Fruit fly (Drosophila melanogaster) whole organism, embryonic: Measurements from ENCODE around the gene CG15375.
A peak's percentile ranks its signal among the peaks of the same experiment; 100 is the strongest.

Experiments used
- CG11456 ChIP-seq: fragments of 200-800 bp; sonication (Bioruptor generic); IDR thresholded peaks from 3 replicates; pipeline ENCODE4 v1.3.6; 2022; ENCODE audit warnings: missing biosample characterization, missing genetic modification characterization
- CG11504 ChIP-seq: fragments of 200-800 bp; sonication (Bioruptor generic); optimal IDR thresholded peaks from 3 replicates; lab custom pipeline; 2019; ENCODE audit warnings: missing biosample characterization, mild to moderate bottlenecking, missing genetic modification characterization, moderate library complexity
- CG11695 ChIP-seq: fragments of 200-800 bp; sonication (Bioruptor generic); IDR thresholded peaks from 3 replicates; pipeline ENCODE4 v1.3.6; 2022; ENCODE audit warnings: missing biosample characterization, missing genetic modification characterization
- CG14667 ChIP-seq: fragments of 200-800 bp; sonication (Bioruptor generic); IDR thresholded peaks from 2 replicates; pipeline ENCODE4 v1.3.6; 2022; ENCODE audit warnings: missing biosample characterization, missing genetic modification characterization
- CG15479 ChIP-seq: fragments of 200-800 bp; sonication (Bioruptor generic); optimal IDR thresholded peaks from 3 replicates; lab custom pipeline; 2019; ENCODE audit warnings: missing biosample characterization, mild to moderate bottlenecking, missing genetic modification characterization, moderate library complexity
- CG1603 ChIP-seq: fragments of 200-800 bp; sonication (Bioruptor generic); optimal IDR thresholded peaks from 2 replicates; lab custom pipeline; 2019; ENCODE audit warnings: missing biosample characterization, mild to moderate bottlenecking, missing genetic modification characterization, moderate library complexity
- CG18262 ChIP-seq: fragments of 200-800 bp; optimal IDR thresholded peaks from 3 replicates; lab custom pipeline; 2019; ENCODE audit warnings: missing biosample characterization, mild to moderate bottlenecking, missing genetic modification characterization, moderate library complexity
- CG3163 ChIP-seq: fragments of 200-800 bp; sonication (Bioruptor generic); optimal IDR thresholded peaks from 3 replicates; lab custom pipeline; 2016; ENCODE audit warnings: missing biosample characterization, missing genetic modification characterization
- CG3838 ChIP-seq: fragments of 200-800 bp; sonication (Bioruptor generic); optimal IDR thresholded peaks from 3 replicates; lab custom pipeline; 2016; ENCODE audit warnings: missing biosample characterization, missing genetic modification characterization
- CG4328 ChIP-seq: fragments of 200-800 bp; sonication (Bioruptor generic); optimal IDR thresholded peaks from 3 replicates; lab custom pipeline; 2017; ENCODE audit warnings: missing biosample characterization, missing genetic modification reagents, missing genetic modification characterization
- CG4404 ChIP-seq: fragments of 200-800 bp; sonication (Bioruptor generic); IDR thresholded peaks from 2 replicates; pipeline ENCODE4 v1.3.6; 2022; ENCODE audit warnings: missing biosample characterization, missing genetic modification characterization
- CG6254 ChIP-seq: fragments of 200-800 bp; sonication (Bioruptor generic); optimal IDR thresholded peaks from 3 replicates; lab custom pipeline; 2017; ENCODE audit warnings: mild to moderate bottlenecking, missing biosample characterization, missing genetic modification reagents, missing genetic modification characterization
- CG6272 ChIP-seq: fragments of 200-800 bp; sonication (Bioruptor generic); IDR thresholded peaks from 2 replicates; pipeline ENCODE4 v1.3.6; 2022; ENCODE audit warnings: missing biosample characterization, missing genetic modification characterization
- CG6689 ChIP-seq: fragments of 200-800 bp; sonication (Bioruptor generic); IDR thresholded peaks from 2 replicates; pipeline ENCODE4 v1.3.6; 2022; ENCODE audit warnings: missing biosample characterization, missing genetic modification characterization
- CG6765 ChIP-seq: fragments of 200-800 bp; sonication (Bioruptor generic); optimal IDR thresholded peaks from 3 replicates; lab custom pipeline; 2017; ENCODE audit warnings: missing biosample characterization, mild to moderate bottlenecking, missing genetic modification characterization
- CG7745 ChIP-seq: fragments of 200-800 bp; sonication (Bioruptor generic); optimal IDR thresholded peaks from 2 replicates; lab custom pipeline; 2018; ENCODE audit warnings: missing biosample characterization, mild to moderate bottlenecking, missing genetic modification characterization, moderate library complexity
- CG9215 ChIP-seq: fragments of 200-800 bp; sonication (Bioruptor generic); IDR thresholded peaks from 2 replicates; pipeline ENCODE4 v1.3.6; 2022; ENCODE audit warnings: missing biosample characterization, missing genetic modification characterization
- CG9797 ChIP-seq: fragments of 200-800 bp; sonication (Bioruptor generic); optimal IDR thresholded peaks from 3 replicates; lab custom pipeline; 2018; ENCODE audit warnings: missing biosample characterization, mild to moderate bottlenecking, missing genetic modification characterization
- Dfd ChIP-seq, 2 experiments: fragments of >200 bp; optimal IDR thresholded peaks; 2 replicates each; lab custom pipeline; 2017; ENCODE audit warnings: missing biosample characterization in 2 of 2, missing genetic modification characterization in 2 of 2
- Dip2 ChIP-seq: fragments of 200-800 bp; sonication (Bioruptor generic); IDR thresholded peaks from 2 replicates; pipeline ENCODE4 v1.3.6; 2022; ENCODE audit warnings: missing biosample characterization, missing genetic modification characterization
- E2f1 ChIP-seq: fragments of 200-800 bp; sonication (Bioruptor generic); IDR thresholded peaks from 2 replicates; pipeline ENCODE4 v1.3.6; 2022; ENCODE audit warnings: missing biosample characterization, missing genetic modification characterization
- HLH54F ChIP-seq: fragments of 200-800 bp; sonication (Bioruptor generic); optimal IDR thresholded peaks from 3 replicates; lab custom pipeline; 2016; ENCODE audit warnings: missing biosample characterization, missing genetic modification characterization
- Hand ChIP-seq: fragments of 200-800 bp; sonication (Bioruptor generic); optimal IDR thresholded peaks from 2 replicates; lab custom pipeline; 2017; ENCODE audit warnings: mild to moderate bottlenecking, missing biosample characterization, missing genetic modification reagents, missing genetic modification characterization
- HmgD ChIP-seq: fragments of 200-800 bp; sonication (Bioruptor generic); optimal IDR thresholded peaks from 3 replicates; lab custom pipeline; 2016; ENCODE audit warnings: missing biosample characterization, missing genetic modification characterization
- HmgZ ChIP-seq: fragments of 200-800 bp; sonication (Bioruptor generic); optimal IDR thresholded peaks from 2 replicates; lab custom pipeline; 2018; ENCODE audit warnings: missing biosample characterization, mild to moderate bottlenecking, missing genetic modification characterization
- Hr3 ChIP-seq: fragments of 200-800 bp; sonication (Bioruptor generic); optimal IDR thresholded peaks from 3 replicates; lab custom pipeline; 2016; ENCODE audit warnings: missing biosample characterization, missing genetic modification characterization
- Mes4 ChIP-seq: fragments of 200-800 bp; sonication (Bioruptor generic); optimal IDR thresholded peaks from 2 replicates; lab custom pipeline; 2016; ENCODE audit warnings: missing biosample characterization, missing genetic modification characterization
- NC2β ChIP-seq: fragments of 200-800 bp; sonication (Bioruptor generic); optimal IDR thresholded peaks from 2 replicates; lab custom pipeline; 2016; ENCODE audit warnings: missing biosample characterization, missing genetic modification characterization
- Nf-YA ChIP-seq: fragments of 200-800 bp; sonication (Bioruptor generic); IDR thresholded peaks from 2 replicates; pipeline ENCODE4 v1.3.6; 2022; ENCODE audit warnings: missing biosample characterization, missing genetic modification characterization
- Nf-YB ChIP-seq: fragments of 200-800 bp; sonication (Bioruptor generic); optimal IDR thresholded peaks from 3 replicates; lab custom pipeline; 2019; ENCODE audit warnings: missing biosample characterization, mild to moderate bottlenecking, missing genetic modification characterization, moderate library complexity
- Oli ChIP-seq: fragments of 200-800 bp; sonication (Bioruptor generic); optimal IDR thresholded peaks from 2 replicates; lab custom pipeline; 2018; ENCODE audit warnings: missing biosample characterization, mild to moderate bottlenecking, missing genetic modification characterization, moderate library complexity
- Opbp ChIP-seq: fragments of 200-800 bp; sonication (Bioruptor generic); IDR thresholded peaks from 3 replicates; pipeline ENCODE4 v1.3.6; 2022; ENCODE audit warnings: missing biosample characterization, missing genetic modification characterization; ENCODE audit not compliant: partially characterized antibody
- Optix ChIP-seq: fragments of 200-800 bp; sonication (Bioruptor generic); IDR thresholded peaks from 3 replicates; pipeline ENCODE4 v1.3.6; 2022; ENCODE audit warnings: missing biosample characterization, missing genetic modification characterization
- Ptx1 ChIP-seq: fragments of 200-800 bp; sonication (Bioruptor generic); IDR thresholded peaks from 2 replicates; pipeline ENCODE4 v1.3.6; 2022; ENCODE audit warnings: missing biosample characterization, missing genetic modification characterization
- Scr ChIP-seq: fragments of 200-800 bp; sonication (Bioruptor generic); IDR thresholded peaks from 2 replicates; pipeline ENCODE4 v1.3.6; 2022; ENCODE audit warnings: missing biosample characterization, missing genetic modification characterization; ENCODE audit not compliant: partially characterized antibody
- Sox100B ChIP-seq: fragments of 200-800 bp; sonication (Bioruptor generic); optimal IDR thresholded peaks from 3 replicates; lab custom pipeline; 2018; ENCODE audit warnings: missing biosample characterization, mild to moderate bottlenecking, missing genetic modification characterization
- az2 ChIP-seq: fragments of 200-800 bp; sonication (Bioruptor generic); optimal IDR thresholded peaks from 3 replicates; lab custom pipeline; 2016; ENCODE audit warnings: missing biosample characterization, missing genetic modification characterization
- bigmax ChIP-seq: fragments of 200-800 bp; sonication (Bioruptor generic); optimal IDR thresholded peaks from 2 replicates; lab custom pipeline; 2018; ENCODE audit warnings: missing biosample characterization, mild to moderate bottlenecking, missing genetic modification characterization
- br ChIP-seq: fragments of >200 bp; optimal IDR thresholded peaks from 2 replicates; lab custom pipeline; 2017
- bsh ChIP-seq, 2 experiments: fragments of 200-800 bp; sonication (Bioruptor generic); optimal IDR thresholded peaks; 2 replicates each; lab custom pipeline; 2017 to 2018; ENCODE audit warnings: mild to moderate bottlenecking in 2 of 2, missing biosample characterization in 2 of 2, missing genetic modification characterization in 2 of 2, moderate library complexity in 1 of 2
- cad ChIP-seq: fragments of >200 bp; optimal IDR thresholded peaks from 2 replicates; lab custom pipeline; 2017; ENCODE audit warnings: missing biosample characterization, missing genetic modification characterization
- cato ChIP-seq: fragments of 200-800 bp; sonication (Bioruptor generic); optimal IDR thresholded peaks from 2 replicates; lab custom pipeline; 2016; ENCODE audit warnings: missing biosample characterization, missing genetic modification characterization, borderline replicate concordance
- corto ChIP-seq: fragments of 200-800 bp; sonication (Bioruptor generic); optimal IDR thresholded peaks from 2 replicates; lab custom pipeline; 2016; ENCODE audit warnings: missing biosample characterization, mild to moderate bottlenecking, missing genetic modification characterization, moderate library complexity
- croc ChIP-seq: fragments of 200-800 bp; sonication (Bioruptor generic); conservative IDR thresholded peaks from 3 replicates; pipeline ENCODE4 v1.3.6; 2022; ENCODE audit warnings: missing biosample characterization, missing genetic modification characterization
- cwo ChIP-seq: fragments of 200-800 bp; sonication (Bioruptor generic); optimal IDR thresholded peaks from 3 replicates; lab custom pipeline; 2017; ENCODE audit warnings: missing biosample characterization, missing genetic modification characterization, mild to moderate bottlenecking, moderate library complexity, missing genetic modification reagents
- dpn ChIP-seq, 2 experiments: fragments of 200-800 bp; sonication (Bioruptor generic); optimal IDR thresholded peaks; 3 replicates each; lab custom pipeline; 2016; ENCODE audit warnings: missing biosample characterization in 2 of 2, missing genetic modification characterization in 2 of 2
- gcm2 ChIP-seq: fragments of 200-800 bp; sonication (Bioruptor generic); optimal IDR thresholded peaks from 2 replicates; lab custom pipeline; 2016; ENCODE audit warnings: missing biosample characterization, missing genetic modification characterization
- nom ChIP-seq: fragments of 200-800 bp; sonication (Bioruptor generic); optimal IDR thresholded peaks from 2 replicates; lab custom pipeline; 2017; ENCODE audit warnings: missing biosample characterization, missing genetic modification characterization, mild to moderate bottlenecking, moderate library complexity, missing genetic modification reagents
- sima ChIP-seq: fragments of 200-800 bp; sonication (Bioruptor generic); optimal IDR thresholded peaks from 2 replicates; lab custom pipeline; 2016; ENCODE audit warnings: missing biosample characterization, missing genetic modification characterization
- sisA ChIP-seq: fragments of 200-800 bp; sonication (Bioruptor generic); IDR thresholded peaks from 2 replicates; pipeline ENCODE4 v1.3.6; 2022; ENCODE audit warnings: missing biosample characterization, missing genetic modification characterization
- unpg ChIP-seq: fragments of 200-800 bp; sonication (Bioruptor generic); optimal IDR thresholded peaks from 3 replicates; lab custom pipeline; 2018; ENCODE audit warnings: missing biosample characterization, mild to moderate bottlenecking, missing genetic modification characterization, moderate library complexity
- wdn ChIP-seq: fragments of 200-800 bp; sonication (Bioruptor generic); IDR thresholded peaks from 2 replicates; pipeline ENCODE4 v1.3.6; 2022; ENCODE audit warnings: missing biosample characterization, missing genetic modification characterization

The CG15375 gene

dm6 chrX:4131049-4131629, 30.0 kb downstream of the CG15375 start, which contains the start of gene GlcAT-I (continued):
- TF ChIP-seq Nf-YB (GFP tag; lab: Kevin White, UChicago) (no peak), Sox100B (GFP tag; lab: Kevin White, UChicago) (no peak), CG4328 (GFP tag; lab: Kevin White, UChicago) (no peak), CG6254 (no peak), bsh (GFP tag; optimal IDR thresholded peaks at IDR 0.05; lab: Kevin White, UChicago) (no peak), corto (GFP tag; lab: Kevin White, UChicago) (no peak), cwo (no peak), CG18262 (tag; lab: Kevin White, UChicago) (no peak), CG15479 (GFP tag; lab: Kevin White, UChicago) (no peak), CG9215 (GFP tag; lab: Robert Waterston, UW) (no peak), nom (GFP tag; lab: Kevin White, UChicago) (no peak), dpn (GFP tag; optimal IDR thresholded peaks at IDR 0.05; lab: Kevin White, UChicago) (no peak), cad (no peak), HmgZ (tag; lab: Kevin White, UChicago) (peak; percentile 22), NC2β (no peak), Ptx1 (GFP tag; lab: Robert Waterston, UW) (no peak), br (lab: Kevin White, UChicago) (no peak), sisA (GFP tag; lab: Robert Waterston, UW) (no peak), CG11695 (GFP tag; lab: Robert Waterston, UW) (no peak), CG6765 (GFP tag; lab: Kevin White, UChicago) (no peak), Scr (GFP tag; lab: Robert Waterston, UW) (peak; percentile 61), CG9797 (GFP tag; lab: Kevin White, UChicago) (peak; percentile 64), HmgD (GFP tag; lab: Kevin White, UChicago) (no peak), CG6272 (GFP tag; lab: Robert Waterston, UW) (no peak), CG11504 (tag; lab: Kevin White, UChicago) (no peak), Mes4 (GFP tag; lab: Kevin White, UChicago) (no peak), CG3838 (no peak), croc (GFP tag; lab: Robert Waterston, UW) (no peak), Hand (GFP tag; lab: Kevin White, UChicago) (no peak), HLH54F (no peak), CG14667 (GFP tag; lab: Robert Waterston, UW) (no peak), Optix (no peak), CG6689 (GFP tag; lab: Robert Waterston, UW) (no peak), unpg (GFP tag; lab: Kevin White, UChicago) (no peak), wdn (GFP tag; lab: Robert Waterston, UW) (no peak), CG4404 (no peak), az2 (GFP tag; lab: Kevin White, UChicago) (no peak), cato (GFP tag; lab: Kevin White, UChicago) (no peak), Hr3 (no peak), Dfd (GFP tag; optimal IDR thresholded peaks at IDR 0.05; lab: Kevin White, UChicago) (no peak), Dip2 (no peak), Nf-YA (GFP tag; lab: Robert Waterston, UW) (no peak), E2f1 (GFP tag; lab: Robert Waterston, UW) (no peak), bigmax (GFP tag; lab: Kevin White, UChicago) (no peak), CG3163 (GFP tag; lab: Kevin White, UChicago) (no peak), CG7745 (no peak), sima (GFP tag; lab: Kevin White, UChicago) (no peak), gcm2 (no peak), CG11456 (GFP tag; lab: Robert Waterston, UW) (no peak), Opbp (GFP tag; lab: Robert Waterston, UW) (peak; percentile 61; the same call in 1 of the 3 replicates), Oli (no peak), CG1603 (peak; percentile 43)
